Fruit fly (Drosophila melanogaster): ENCODE results near the gene srl.
A peak's percentile ranks its signal among the peaks of the same experiment; 100 is the strongest.

DNA sequence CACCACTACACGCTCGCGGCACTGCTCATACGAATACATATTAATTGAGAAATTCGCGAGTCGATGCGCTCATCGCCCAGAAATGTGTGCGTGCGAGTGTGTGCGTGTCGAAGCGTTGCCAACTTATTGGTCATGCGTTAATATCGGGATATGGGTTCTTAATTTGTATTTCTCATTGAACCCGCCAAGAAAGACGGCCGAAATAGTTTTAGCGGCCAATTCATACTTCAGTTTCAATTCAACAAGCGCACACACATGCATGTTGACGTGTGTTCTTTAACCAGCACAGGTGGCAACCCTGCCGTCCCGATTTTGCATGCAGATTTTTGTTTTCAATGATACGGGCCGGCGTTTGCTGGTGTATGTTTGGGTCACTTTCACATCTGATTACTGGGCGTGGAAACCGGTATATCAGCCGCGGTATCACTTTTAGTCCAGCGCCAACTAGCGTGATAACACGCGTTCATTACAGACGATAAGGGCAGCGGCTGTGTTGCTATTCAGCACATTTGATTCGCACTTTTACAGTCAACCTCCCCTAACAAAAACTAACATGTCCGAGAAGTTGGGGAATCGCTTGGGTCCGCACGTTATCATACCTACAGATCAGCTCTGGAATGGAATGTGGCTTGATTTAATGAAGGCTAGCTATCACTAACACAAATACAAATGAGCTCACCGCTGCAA lies 25.3 kb downstream of the srl start:
- TF ChIP-seq OdsH (GFP tag; optimal IDR thresholded peaks at IDR 0.05), result peak; percentile 46
- peak; percentile 65 for TF ChIP-seq br (GFP tag; optimal IDR thresholded peaks at IDR 0.05)
- peak; percentile 63 for TF ChIP-seq fru (GFP tag; optimal IDR thresholded peaks at IDR 0.05)
- TF ChIP-seq psq (GFP tag; optimal IDR thresholded peaks at IDR 0.05), result peak; percentile 35
